Worm (Caenorhabditis elegans): Measurements from ENCODE around the gene B0303.4.

The B0303.4 gene

ce11 chrIII:8678371-8678770 is 11.3 kb upstream of the B0303.4 start (continued):
- TF ChIP-seq nfyb-1 (GFP tag; IDR thresholded peaks at IDR 0.05) (peak; percentile 84), tbp1 (GFP tag; optimal IDR thresholded peaks at IDR 0.05) (peak; percentile 98), dox-1 (GFP tag; IDR thresholded peaks at IDR 0.05) (peak; percentile 81), hlh-12 (tag; optimal IDR thresholded peaks at IDR 0.05) (peak; percentile 69), C17E4.6 (GFP tag; IDR thresholded peaks at IDR 0.05) (no peak), lir-1 (GFP tag; conservative IDR thresholded peaks at IDR 0.05) (peak; percentile 51; the same call in 1 of the 2 replicates), madf-8 (GFP tag; conservative IDR thresholded peaks at IDR 0.05) (peak; percentile 32; the same call in 1 of the 2 replicates), akir-1 (GFP tag; optimal IDR thresholded peaks at IDR 0.05) (peak; percentile 47), Y79H2A.3 (GFP tag; conservative IDR thresholded peaks at IDR 0.05) (peak; percentile 91), let-526 (GFP tag; IDR thresholded peaks at IDR 0.05) (peak; percentile 78), ztf-26 (tag; optimal IDR thresholded peaks at IDR 0.05) (peak; percentile 74), nhr-179 (tag; optimal IDR thresholded peaks at IDR 0.05) (no peak), unc-130 (GFP tag; optimal IDR thresholded peaks at IDR 0.05) (peak; percentile 40), ccch-3 (GFP tag; optimal IDR thresholded peaks at IDR 0.05) (no peak), lag-1 (GFP tag; IDR thresholded peaks at IDR 0.05) (no peak), B0019.2 (GFP tag; conservative IDR thresholded peaks at IDR 0.05) (0 out of 2 replicates have a peak, but pooled peaks have one; percentile 21), ceh-40 (GFP tag; IDR thresholded peaks at IDR 0.05) (peak; percentile 64; the same call in 1 of the 2 replicates), madf-6 (GFP tag; IDR thresholded peaks at IDR 0.05) (peak; percentile 66), B0035.1 (tag; optimal IDR thresholded peaks at IDR 0.05) (peak; percentile 61), F52B5.7 (tag; optimal IDR thresholded peaks at IDR 0.05) (peak; percentile 59), madf-3 (GFP tag; IDR thresholded peaks at IDR 0.05) (0 out of 2 replicates have a peak, but pooled peaks have one; percentile 55), hlh-26 (GFP tag; conservative IDR thresholded peaks at IDR 0.05) (no peak), pha-4 (tag; optimal IDR thresholded peaks at IDR 0.05) (no peak), ztf-6 (GFP tag; IDR thresholded peaks at IDR 0.05) (peak; percentile 36; the same call in 1 of the 2 replicates), atf-7 (tag; optimal IDR thresholded peaks at IDR 0.05) (peak; percentile 21), Y53G8AR.9 (GFP tag; conservative IDR thresholded peaks at IDR 0.05) (no peak), T26A5.8 (tag; optimal IDR thresholded peaks at IDR 0.05) (no peak), ztf-18 (tag; optimal IDR thresholded peaks at IDR 0.05) (peak; percentile 76), hmg-20 (GFP tag; IDR thresholded peaks at IDR 0.05) (peak; percentile 85), F57A8.1 (GFP tag; optimal IDR thresholded peaks at IDR 0.05) (peak; percentile 15), F23B12.7 (tag; optimal IDR thresholded peaks at IDR 0.05; ENCODE audit: insufficient read depth) (peak; percentile 70), fkh-3 (tag; optimal IDR thresholded peaks at IDR 0.05) (no peak), ceh-91 (GFP tag; IDR thresholded peaks at IDR 0.05) (0 out of 2 replicates have a peak, but pooled peaks have one; percentile 33), him-1 (tag; optimal IDR thresholded peaks at IDR 0.05) (no peak), attf-5 (GFP tag; optimal IDR thresholded peaks at IDR 0.05) (peak; percentile 81), ama-1 (optimal IDR thresholded peaks at IDR 0.05) (no peak), ama-1 (GFP tag; optimal IDR thresholded peaks at IDR 0.05) (peak; percentile 70 to 89), madf-10 (tag; optimal IDR thresholded peaks at IDR 0.05) (peak; percentile 70), F55B11.4 (tag; optimal IDR thresholded peaks at IDR 0.05; ENCODE audit: borderline replicate concordance, insufficient read depth) (no peak), B0261.1 (tag; optimal IDR thresholded peaks at IDR 0.05) (peak; percentile 95), mes-4 (tag; optimal IDR thresholded peaks at IDR 0.05) (peak; percentile 52), zfh-2 (GFP tag; conservative IDR thresholded peaks at IDR 0.05) (no peak), sea-2 (GFP tag; IDR thresholded peaks at IDR 0.05) (0 out of 2 replicates have a peak, but pooled peaks have one; percentile 48), ztf-25 (GFP tag; IDR thresholded peaks at IDR 0.05) (peak; percentile 97), lsl-1 (GFP tag; optimal IDR thresholded peaks at IDR 0.05) (peak; percentile 37), pbrm-1 (GFP tag; IDR thresholded peaks at IDR 0.05) (peak; percentile 75), nfya-2 (GFP tag; IDR thresholded peaks at IDR 0.05) (no peak), F22D6.2 (tag; optimal IDR thresholded peaks at IDR 0.05) (peak; percentile 45), lin-35 (GFP tag; optimal IDR thresholded peaks at IDR 0.05) (peak in 1 of 3 experiments; percentile 76)
